Fruit fly (Drosophila melanogaster): ENCODE results near the gene CG6678.

- no peak for TF ChIP-seq CG1024 (GFP tag; IDR thresholded peaks at IDR 0.05)
- TF ChIP-seq ttk (GFP tag; IDR thresholded peaks at IDR 0.05), result no peak
- no peak for TF ChIP-seq lbe (GFP tag; optimal IDR thresholded peaks at IDR 0.05)
- TF ChIP-seq sob (GFP tag; IDR thresholded peaks at IDR 0.05), result no peak
- TF ChIP-seq CG5953 (GFP tag; IDR thresholded peaks at IDR 0.05), result no peak
- no peak for TF ChIP-seq kay (GFP tag; optimal IDR thresholded peaks at IDR 0.05)
- TF ChIP-seq emc (GFP tag; optimal IDR thresholded peaks at IDR 0.05), result no peak
- no peak for TF ChIP-seq Jarid2 (GFP tag; optimal IDR thresholded peaks at IDR 0.05)
- TF ChIP-seq CG13296 (GFP tag; optimal IDR thresholded peaks at IDR 0.05), result no peak
- no peak for TF ChIP-seq CG12104 (GFP tag; optimal IDR thresholded peaks at IDR 0.05)
These were observed 43.2 kb upstream of the CG6678 start, which contains the start of gene Gr93b for dm6 chr3R:21843665-21844064.
